Fruit fly (Drosophila melanogaster) whole organism, embryonic: ENCODE measurements around the gene Or92a.
A peak's percentile ranks its signal among the peaks of the same experiment; 100 is the strongest.

Experiments used
- Atf-2 ChIP-seq: fragments of 200-800 bp; sonication (Bioruptor generic); optimal IDR thresholded peaks from 2 replicates; lab custom pipeline; 2016; ENCODE audit warnings: missing biosample characterization, missing genetic modification characterization
- Awh ChIP-seq: fragments of 200-800 bp; sonication (Bioruptor generic); IDR thresholded peaks from 2 replicates; pipeline ENCODE4, ENCODE4 v1.3.6; 2022; ENCODE audit warnings: missing biosample characterization, missing genetic modification characterization
- CG11085 ChIP-seq: fragments of 200-800 bp; sonication (Bioruptor generic); IDR thresholded peaks from 2 replicates; pipeline ENCODE4 v1.3.6; 2022; ENCODE audit warnings: missing biosample characterization, missing genetic modification characterization
- CG11456 ChIP-seq: fragments of 200-800 bp; sonication (Bioruptor generic); IDR thresholded peaks from 3 replicates; pipeline ENCODE4 v1.3.6; 2022; ENCODE audit warnings: missing biosample characterization, missing genetic modification characterization
- CG11504 ChIP-seq: fragments of 200-800 bp; sonication (Bioruptor generic); optimal IDR thresholded peaks from 3 replicates; lab custom pipeline; 2019; ENCODE audit warnings: missing biosample characterization, mild to moderate bottlenecking, missing genetic modification characterization, moderate library complexity
- CG11695 ChIP-seq: fragments of 200-800 bp; sonication (Bioruptor generic); IDR thresholded peaks from 3 replicates; pipeline ENCODE4 v1.3.6; 2022; ENCODE audit warnings: missing biosample characterization, missing genetic modification characterization
- CG1233 ChIP-seq: fragments of 200-800 bp; sonication (Bioruptor generic); optimal IDR thresholded peaks from 4 replicates; lab custom pipeline; 2018; ENCODE audit warnings: missing biosample characterization, mild to moderate bottlenecking, missing genetic modification characterization
- CG12391 ChIP-seq: fragments of 200-800 bp; sonication (Bioruptor generic); optimal IDR thresholded peaks from 3 replicates; lab custom pipeline; 2018; ENCODE audit warnings: missing biosample characterization, mild to moderate bottlenecking, missing genetic modification characterization, moderate library complexity
- CG13424 ChIP-seq: fragments of 200-800 bp; sonication (Bioruptor generic); optimal IDR thresholded peaks from 2 replicates; lab custom pipeline; 2019; ENCODE audit warnings: missing biosample characterization, mild to moderate bottlenecking, missing genetic modification characterization, moderate library complexity
- CG14965 ChIP-seq: fragments of 200-800 bp; sonication (Bioruptor generic); optimal IDR thresholded peaks from 2 replicates; lab custom pipeline; 2016; ENCODE audit warnings: missing biosample characterization, missing genetic modification characterization, borderline replicate concordance
- CG15011 ChIP-seq: fragments of 200-800 bp; sonication (Bioruptor generic); optimal IDR thresholded peaks from 3 replicates; lab custom pipeline; 2018; ENCODE audit warnings: missing biosample characterization, mild to moderate bottlenecking, missing genetic modification characterization
- CG15601 ChIP-seq: fragments of 200-800 bp; sonication (Bioruptor generic); optimal IDR thresholded peaks from 3 replicates; lab custom pipeline; 2019; ENCODE audit warnings: missing biosample characterization, mild to moderate bottlenecking, missing genetic modification characterization, moderate library complexity
- CG1602 ChIP-seq: fragments of 200-800 bp; sonication (Bioruptor generic); optimal IDR thresholded peaks from 3 replicates; lab custom pipeline; 2016; ENCODE audit warnings: missing biosample characterization, missing genetic modification characterization
- CG17361 ChIP-seq: fragments of 200-800 bp; sonication (Bioruptor generic); IDR thresholded peaks from 3 replicates; pipeline ENCODE4 v1.3.6; 2022; ENCODE audit warnings: missing biosample characterization, missing genetic modification characterization
- CG18619 ChIP-seq: fragments of 200-800 bp; sonication (Bioruptor generic); optimal IDR thresholded peaks from 3 replicates; lab custom pipeline; 2017; ENCODE audit warnings: missing biosample characterization, mild to moderate bottlenecking, missing genetic modification characterization
- CG2202 ChIP-seq: fragments of 200-800 bp; sonication (Bioruptor generic); optimal IDR thresholded peaks from 2 replicates; lab custom pipeline; 2018; ENCODE audit warnings: missing biosample characterization, mild to moderate bottlenecking, missing genetic modification characterization
- CG31441 ChIP-seq: fragments of 200-800 bp; sonication (Bioruptor generic); IDR thresholded peaks from 2 replicates; pipeline ENCODE4 v1.3.6; 2022; ENCODE audit warnings: missing biosample characterization, missing genetic modification characterization
- CG4707 ChIP-seq: fragments of 200-800 bp; sonication (Bioruptor generic); optimal IDR thresholded peaks from 2 replicates; lab custom pipeline; 2018; ENCODE audit warnings: missing biosample characterization, mild to moderate bottlenecking, missing genetic modification characterization, moderate library complexity
- CG6854 ChIP-seq: fragments of 200-800 bp; sonication (Bioruptor generic); optimal IDR thresholded peaks from 3 replicates; lab custom pipeline; 2017; ENCODE audit warnings: missing biosample characterization, mild to moderate bottlenecking, missing genetic modification characterization
- CG7556 ChIP-seq: fragments of 200-800 bp; sonication (Bioruptor generic); optimal IDR thresholded peaks from 2 replicates; lab custom pipeline; 2017; ENCODE audit warnings: missing biosample characterization, mild to moderate bottlenecking, missing genetic modification characterization
- CG8478 ChIP-seq: fragments of >200 bp; optimal IDR thresholded peaks from 2 replicates; lab custom pipeline; 2018
- CoRest ChIP-seq: fragments of 200-800 bp; sonication (Bioruptor generic); optimal IDR thresholded peaks from 3 replicates; lab custom pipeline; 2018; ENCODE audit warnings: missing biosample characterization, mild to moderate bottlenecking, missing genetic modification characterization, moderate library complexity
- CrebB ChIP-seq: fragments of 200-800 bp; sonication (Bioruptor generic); optimal IDR thresholded peaks from 3 replicates; lab custom pipeline; 2018; ENCODE audit warnings: missing biosample characterization, mild to moderate bottlenecking, missing genetic modification characterization
- D ChIP-seq, 2 experiments: fragments of 200-800 bp in 1 of 2; fragments of >200 bp in 1 of 2; sonication (Bioruptor generic) in 1 of 2; optimal IDR thresholded peaks; 2 replicates in 1 of 2; 3 replicates in 1 of 2; lab custom pipeline; 2017; ENCODE audit warnings: mild to moderate bottlenecking in 1 of 2, missing biosample characterization in 1 of 2, missing genetic modification characterization in 1 of 2, missing genetic modification reagents in 1 of 2
- D19A ChIP-seq: fragments of 200-800 bp; optimal IDR thresholded peaks from 3 replicates; lab custom pipeline; 2019; ENCODE audit warnings: missing biosample characterization, mild to moderate bottlenecking, missing genetic modification characterization, moderate library complexity
- GATAe ChIP-seq: fragments of 200-800 bp; sonication (Bioruptor generic); conservative IDR thresholded peaks from 2 replicates; pipeline ENCODE4 v1.3.6; 2022; ENCODE audit warnings: missing biosample characterization, missing genetic modification characterization
- Hey ChIP-seq: fragments of 200-800 bp; sonication (Bioruptor generic); optimal IDR thresholded peaks from 3 replicates; lab custom pipeline; 2018; ENCODE audit warnings: missing biosample characterization, mild to moderate bottlenecking, missing genetic modification characterization
- MTF-1 ChIP-seq: fragments of 200-800 bp; sonication (Bioruptor generic); optimal IDR thresholded peaks from 2 replicates; lab custom pipeline; 2018; ENCODE audit warnings: missing biosample characterization, mild to moderate bottlenecking, missing genetic modification characterization, borderline replicate concordance
- Rx ChIP-seq: fragments of 200-800 bp; sonication (Bioruptor generic); IDR thresholded peaks from 2 replicates; pipeline ENCODE4 v1.3.6; 2022; ENCODE audit warnings: missing biosample characterization, missing genetic modification characterization
- chinmo ChIP-seq: fragments of 200-800 bp; sonication (Bioruptor generic); IDR thresholded peaks from 4 replicates; pipeline ENCODE4 v1.3.6; 2022; ENCODE audit warnings: missing biosample characterization, missing genetic modification characterization; ENCODE audit not compliant: partially characterized antibody
- corto ChIP-seq: fragments of 200-800 bp; sonication (Bioruptor generic); optimal IDR thresholded peaks from 2 replicates; lab custom pipeline; 2016; ENCODE audit warnings: missing biosample characterization, mild to moderate bottlenecking, missing genetic modification characterization, moderate library complexity
- dmrt11E ChIP-seq: fragments of 200-800 bp; sonication (Bioruptor generic); optimal IDR thresholded peaks from 3 replicates; lab custom pipeline; 2018; ENCODE audit warnings: missing biosample characterization, mild to moderate bottlenecking, missing genetic modification characterization, moderate library complexity
- emc ChIP-seq: fragments of 200-800 bp; sonication (Bioruptor generic); optimal IDR thresholded peaks from 2 replicates; lab custom pipeline; 2016; ENCODE audit warnings: missing biosample characterization, missing genetic modification characterization
- exex ChIP-seq: fragments of 200-800 bp; sonication (Bioruptor generic); optimal IDR thresholded peaks from 4 replicates; lab custom pipeline; 2018; ENCODE audit warnings: missing biosample characterization, mild to moderate bottlenecking, missing genetic modification characterization, moderate library complexity
- eyg ChIP-seq: fragments of 200-800 bp; sonication (Bioruptor generic); optimal IDR thresholded peaks from 3 replicates; lab custom pipeline; 2016; ENCODE audit warnings: missing biosample characterization, missing genetic modification characterization
- grau ChIP-seq: fragments of 200-800 bp; optimal IDR thresholded peaks from 3 replicates; lab custom pipeline; 2019; ENCODE audit warnings: missing biosample characterization, mild to moderate bottlenecking, missing genetic modification characterization, moderate library complexity
- ham ChIP-seq: fragments of 200-800 bp; sonication (Bioruptor generic); IDR thresholded peaks from 2 replicates; pipeline ENCODE4 v1.3.6; 2022; ENCODE audit warnings: missing biosample characterization, missing genetic modification characterization
- lab ChIP-seq: fragments of 200-800 bp; sonication (Bioruptor generic); optimal IDR thresholded peaks from 3 replicates; lab custom pipeline; 2017; ENCODE audit warnings: missing biosample characterization, missing genetic modification characterization, mild to moderate bottlenecking, moderate library complexity, missing genetic modification reagents
- maf-S ChIP-seq: fragments of 200-800 bp; sonication (Bioruptor generic); optimal IDR thresholded peaks from 2 replicates; lab custom pipeline; 2016; ENCODE audit warnings: missing biosample characterization, missing genetic modification characterization
- org-1 ChIP-seq: fragments of 200-800 bp; sonication (Bioruptor generic); optimal IDR thresholded peaks from 2 replicates; lab custom pipeline; 2017; ENCODE audit warnings: missing biosample characterization, missing genetic modification characterization
- otp ChIP-seq: fragments of 200-800 bp; sonication (Bioruptor generic); IDR thresholded peaks from 3 replicates; pipeline ENCODE4, ENCODE4 v1.3.6; 2022; ENCODE audit warnings: missing biosample characterization, missing genetic modification characterization
- pnt ChIP-seq: fragments of 200-800 bp; sonication (Bioruptor generic); optimal IDR thresholded peaks from 3 replicates; lab custom pipeline; 2016; ENCODE audit warnings: missing biosample characterization, missing genetic modification characterization
- slp2 ChIP-seq: fragments of 200-800 bp; sonication (Bioruptor generic); optimal IDR thresholded peaks from 2 replicates; lab custom pipeline; 2016; ENCODE audit warnings: missing biosample characterization, missing genetic modification characterization
- trem ChIP-seq: fragments of 200-800 bp; optimal IDR thresholded peaks from 3 replicates; lab custom pipeline; 2019; ENCODE audit warnings: missing biosample characterization, mild to moderate bottlenecking, missing genetic modification characterization, moderate library complexity
- vvl ChIP-seq: fragments of 200-800 bp; sonication (Bioruptor generic); IDR thresholded peaks from 2 replicates; pipeline ENCODE4 v1.3.6; 2022; ENCODE audit warnings: missing biosample characterization, missing genetic modification characterization
- z ChIP-seq: fragments of 200-800 bp; sonication (Bioruptor generic); IDR thresholded peaks from 3 replicates; pipeline ENCODE4 v1.3.6; 2022; ENCODE audit warnings: missing biosample characterization, missing genetic modification characterization

Gene Or92a

DNA sequence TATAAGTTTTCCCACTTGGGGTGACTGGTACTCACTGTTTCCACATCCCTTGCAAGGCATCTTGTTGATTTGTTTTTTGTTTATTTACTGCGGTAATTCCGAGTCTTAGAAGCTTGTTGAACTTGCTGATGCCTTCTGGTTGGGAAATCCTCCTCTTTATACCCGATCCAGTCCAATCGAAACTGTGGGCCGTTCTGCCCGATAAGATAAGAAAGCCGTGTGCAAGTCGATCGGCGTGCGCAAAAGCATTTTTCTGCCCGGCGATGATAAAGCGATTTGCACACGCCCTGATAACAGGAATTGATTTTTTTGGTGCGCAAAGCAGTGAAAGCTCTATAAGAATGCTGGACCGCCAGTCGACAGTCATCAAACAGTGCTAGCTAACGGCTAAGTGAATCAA lies 30.0 kb downstream of the Or92a start, which contains the start of the genes MtnE and MtnD:
Gene MtnE, minus strand, starts transcription at position 130 of the 400 bp plus-strand sequence.
Gene MtnD, plus strand, starts transcription at position 388 of the 400 bp plus-strand sequence.
- no peak for TF ChIP-seq vvl (GFP tag; lab: Robert Waterston, UW)
- no peak for TF ChIP-seq otp (GFP tag; lab: Robert Waterston, UW)
- TF ChIP-seq corto (GFP tag; lab: Kevin White, UChicago) = peak; percentile 39
- 0 out of 3 replicates have a peak, but pooled peaks have one; percentile 6 for TF ChIP-seq CG11456 (GFP tag; lab: Robert Waterston, UW)
- TF ChIP-seq trem (tag; lab: Kevin White, UChicago) = no peak
- peak; percentile 65 for TF ChIP-seq exex
- no peak for TF ChIP-seq eyg (GFP tag; lab: Kevin White, UChicago)
- TF ChIP-seq CG18619 (GFP tag; lab: Kevin White, UChicago) = no peak
- no peak for TF ChIP-seq D19A (tag; lab: Kevin White, UChicago)
- 0 out of 4 replicates have a peak, but pooled peaks have one; percentile 41 for TF ChIP-seq chinmo (GFP tag; lab: Robert Waterston, UW)
- peak; percentile 83; the same call in 1 of the 2 replicates for TF ChIP-seq GATAe
- TF ChIP-seq lab (GFP tag; lab: Kevin White, UChicago) = peak; percentile 16
- peak; percentile 97 for TF ChIP-seq MTF-1 (GFP tag; lab: Kevin White, UChicago)
- no peak for TF ChIP-seq CG8478 (lab: Kevin White, UChicago)

- peak; percentile 74 for TF ChIP-seq dmrt11E (tag; lab: Kevin White, UChicago)
- TF ChIP-seq CG17361 (GFP tag; lab: Robert Waterston, UW) = peak; percentile 42; the same call in 2 of the 3 replicates
- peak; percentile 49 for TF ChIP-seq CoRest (tag; lab: Kevin White, UChicago)
- peak; percentile 30 for TF ChIP-seq CG12391 (tag; lab: Kevin White, UChicago)
- TF ChIP-seq CG1233 (GFP tag; lab: Kevin White, UChicago) = peak; percentile 55
- TF ChIP-seq CG7556 (GFP tag; lab: Kevin White, UChicago) = peak; percentile 56
- TF ChIP-seq D (optimal IDR thresholded peaks at IDR 0.05; lab: Kevin White, UChicago) = no peak
- TF ChIP-seq D (GFP tag; optimal IDR thresholded peaks at IDR 0.05; lab: Kevin White, UChicago) = peak; percentile 58
- peak; percentile 63 for TF ChIP-seq CG15011 (GFP tag; lab: Kevin White, UChicago)
- peak; percentile 7 for TF ChIP-seq lab (GFP tag; lab: Kevin White, UChicago)
- no peak for TF ChIP-seq CG11504 (tag; lab: Kevin White, UChicago)
- peak; percentile 60 for TF ChIP-seq CG4707 (GFP tag; lab: Kevin White, UChicago)
- TF ChIP-seq CG11085 (GFP tag; lab: Robert Waterston, UW) = no peak
- peak; percentile 42 for TF ChIP-seq CG1602
- TF ChIP-seq CG6854 (GFP tag; lab: Kevin White, UChicago) = peak; percentile 13
- TF ChIP-seq CG14965 (GFP tag; lab: Kevin White, UChicago) = peak; percentile 11
- TF ChIP-seq CG2202 (tag; lab: Kevin White, UChicago) = peak; percentile 77
- TF ChIP-seq CrebB (tag; lab: Kevin White, UChicago) = peak; percentile 67
- peak; percentile 81 for TF ChIP-seq CG15601 (tag; lab: Kevin White, UChicago)
- TF ChIP-seq org-1 (GFP tag; lab: Kevin White, UChicago) = peak; percentile 33
- TF ChIP-seq slp2 = no peak
- TF ChIP-seq CG31441 (GFP tag; lab: Robert Waterston, UW) = no peak; the same call in 1 of the 2 replicates
- TF ChIP-seq Awh (GFP tag; lab: Robert Waterston, UW) = peak; percentile 74
- peak; percentile 52; the same call in 1 of the 3 replicates for TF ChIP-seq z (GFP tag; lab: Robert Waterston, UW)
- peak; percentile 37 for TF ChIP-seq CG13424 (tag; lab: Kevin White, UChicago)
- TF ChIP-seq emc (GFP tag; lab: Kevin White, UChicago) = no peak
- TF ChIP-seq ham (GFP tag; lab: Robert Waterston, UW) = no peak
- TF ChIP-seq maf-S (GFP tag; lab: Kevin White, UChicago) = peak; percentile 15
- peak; percentile 56; the same call in 1 of the 3 replicates for TF ChIP-seq CG11695 (GFP tag; lab: Robert Waterston, UW)
- TF ChIP-seq Rx (GFP tag; lab: Robert Waterston, UW) = no peak
- peak; percentile 20 for TF ChIP-seq Atf-2
- no peak for TF ChIP-seq Hey (tag; lab: Kevin White, UChicago)
- TF ChIP-seq pnt (GFP tag; lab: Kevin White, UChicago) = peak; percentile 8
- peak; percentile 3 for TF ChIP-seq grau (tag; lab: Kevin White, UChicago)
- peak; percentile 34; the same call in 2 of the 3 replicates for TF ChIP-seq otp (GFP tag; lab: Robert Waterston, UW)
Observed at dm6 chr3R:20542283-20543144, 37.9 kb downstream of the Or92a start.
